Worm (Caenorhabditis elegans) whole organism, late embryonic: Measurements from ENCODE around the gene K04G7.1.

Source experiments
- K09A11.1 ChIP-seq: sonication (generic microtip); optimal IDR thresholded peaks from 2 replicates; lab custom pipeline; 2017; ENCODE audit warnings: antibody characterized with exemption, mild to moderate bottlenecking, missing genetic modification characterization, missing compliant biosample characterization; ENCODE audit not compliant: insufficient read depth
- pha-4 ChIP-seq: fragments of 150-350 bp; optimal IDR thresholded peaks from 2 replicates; lab custom pipeline; 2018; ENCODE audit warnings: missing biosample characterization, missing genetic modification reagents, missing genetic modification characterization
- sox-4 ChIP-seq: sonication (generic microtip); optimal IDR thresholded peaks from 2 replicates; lab custom pipeline; 2017; ENCODE audit warnings: mild to moderate bottlenecking, missing genetic modification characterization, inconsistent platforms, missing compliant biosample characterization

DNA sequence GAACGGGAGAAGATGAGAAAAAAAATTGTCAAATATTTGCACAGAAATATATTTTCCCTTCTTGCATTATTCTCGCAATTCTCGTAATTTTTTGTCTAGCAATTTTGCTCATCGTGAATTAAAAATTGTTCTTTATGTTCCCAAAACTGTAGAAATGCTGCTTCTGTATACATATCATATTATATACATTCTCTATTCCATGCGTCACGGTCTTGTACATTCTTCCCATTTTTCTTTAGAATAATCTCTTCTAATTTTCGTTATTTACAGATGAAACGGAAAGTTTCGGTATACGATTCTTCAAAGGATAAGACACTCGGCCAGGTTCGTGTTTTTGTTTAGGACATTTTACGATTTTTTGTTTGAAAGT, 5.0 kb downstream of the K04G7.1 start, which contains the start of gene acs-4:
- TF ChIP-seq pha-4 (tag; lab: Kevin White, UChicago) (no peak), sox-4 (tag; lab: Kevin White, UChicago) (no peak), K09A11.1 (tag; lab: Kevin White, UChicago) (no peak)
